Fruit fly (Drosophila melanogaster): ENCODE data around the gene GC2.

dm6 chr3R:11976556-11977335, 5.3 kb downstream of the GC2 start, which contains the start of gene CG10005:
- no peak for TF ChIP-seq fd96Ca (GFP tag; IDR thresholded peaks at IDR 0.05)
- peak; percentile 95 for TF ChIP-seq EcR (GFP tag; optimal IDR thresholded peaks at IDR 0.05)
- no peak for TF ChIP-seq CG34367 (tag; optimal IDR thresholded peaks at IDR 0.05)
- no peak for TF ChIP-seq CG14655 (GFP tag; optimal IDR thresholded peaks at IDR 0.05)
- no peak for TF ChIP-seq CG8301 (tag; optimal IDR thresholded peaks at IDR 0.05)
